Fruit fly (Drosophila melanogaster): Measurements from ENCODE around the gene CG32204.

DNA sequence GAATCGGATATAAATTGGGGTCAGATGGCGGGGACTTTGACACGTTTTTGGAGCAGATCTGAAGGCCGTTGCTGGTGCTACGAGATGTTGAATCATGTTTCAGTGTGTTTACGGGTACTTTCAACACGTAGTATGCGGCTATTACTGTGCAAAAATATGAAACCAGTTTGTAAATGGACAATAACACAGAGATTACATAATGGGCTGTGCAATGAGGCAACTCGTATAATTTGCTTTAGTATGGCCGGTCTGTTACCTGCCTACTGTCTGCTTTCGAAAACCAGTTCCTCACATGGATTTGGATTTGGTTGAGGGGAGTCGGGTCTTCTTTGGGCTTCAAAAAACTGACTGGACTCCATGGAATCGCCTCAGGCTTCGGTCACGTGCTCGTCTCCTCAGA, 6.6 kb upstream of the CG32204 start:
- TF ChIP-seq EcR (GFP tag; optimal IDR thresholded peaks at IDR 0.05) (no peak), psq (optimal IDR thresholded peaks at IDR 0.05) (no peak)

All from whole organism.